Worm (Caenorhabditis elegans) whole organism, young adult: ENCODE results near the gene K07F5.8.

ENCODE experiments used
- Y95B8A.8 ChIP-seq: fragments of 200-800 bp; sonication (Bioruptor generic); IDR thresholded peaks from 2 replicates; pipeline ENCODE4 v1.3.6; 2022; ENCODE audit warnings: missing genetic modification reagents, missing genetic modification characterization, missing compliant biosample characterization
- nfya-2 ChIP-seq: fragments of 200-800 bp; sonication (Bioruptor generic); IDR thresholded peaks from 2 replicates; pipeline ENCODE4 v1.3.6; 2022; ENCODE audit warnings: missing genetic modification reagents, missing genetic modification characterization, missing compliant biosample characterization

DNA sequence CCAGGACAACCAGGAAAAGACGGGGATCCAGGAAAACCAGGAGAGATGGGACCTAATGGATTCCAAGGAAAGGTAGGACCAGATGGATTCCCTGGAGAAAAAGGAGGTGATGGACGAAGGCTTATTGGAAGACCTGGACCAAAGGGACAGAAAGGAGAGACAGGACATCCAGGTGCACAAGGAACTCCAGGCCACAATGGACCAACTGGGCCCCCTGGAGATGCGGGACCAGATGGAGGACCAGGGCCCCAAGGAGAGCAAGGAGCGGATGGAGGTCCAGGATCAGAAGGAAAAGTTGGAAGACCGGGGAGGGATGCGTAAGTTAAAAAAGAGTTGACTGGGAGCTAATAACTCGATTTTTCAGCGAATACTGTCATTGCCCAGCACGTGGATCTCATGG is 26.9 kb downstream of the K07F5.8 start:
- TF ChIP-seq nfya-2 (GFP tag; lab: Robert Waterston, UW) = no peak
- no peak for TF ChIP-seq Y95B8A.8
